Fruit fly (Drosophila melanogaster) whole organism, wandering third instar larva: ENCODE results near the gene Wnt10.
A peak's percentile ranks its signal among the peaks of the same experiment; 100 is the strongest.

Experiments
- CG32264 ChIP-seq: fragments of 200-800 bp; sonication (Bioruptor generic); optimal IDR thresholded peaks from 2 replicates; lab custom pipeline; 2016; ENCODE audit warnings: missing biosample characterization, missing genetic modification characterization
- CG9705 ChIP-seq: fragments of 200-800 bp; sonication (Bioruptor generic); optimal IDR thresholded peaks from 2 replicates; lab custom pipeline; 2018; ENCODE audit warnings: missing biosample characterization, mild to moderate bottlenecking, missing genetic modification characterization
- Hr78 ChIP-seq: fragments of >200 bp; optimal IDR thresholded peaks from 2 replicates; lab custom pipeline; 2017; ENCODE audit warnings: missing biosample characterization, missing genetic modification characterization
- Hr83 ChIP-seq: fragments of 200-300 bp; sonication (Bioruptor generic); optimal IDR thresholded peaks from 2 replicates; lab custom pipeline; 2016; ENCODE audit warnings: missing biosample characterization, mild to moderate bottlenecking, missing genetic modification characterization, moderate library complexity; ENCODE audit not compliant: poor library complexity, severe bottlenecking
- Myc ChIP-seq: fragments of >200 bp; optimal IDR thresholded peaks from 2 replicates; lab custom pipeline; 2017
- OdsH ChIP-seq: fragments of 200-800 bp; sonication (Bioruptor generic); optimal IDR thresholded peaks from 2 replicates; lab custom pipeline; 2016; ENCODE audit warnings: missing biosample characterization, mild to moderate bottlenecking, missing genetic modification characterization
- ey ChIP-seq: fragments of 200-800 bp; sonication (Bioruptor generic); optimal IDR thresholded peaks from 2 replicates; lab custom pipeline; 2016; ENCODE audit warnings: missing biosample characterization, missing genetic modification characterization
- h ChIP-seq: fragments of 200-800 bp; sonication (Bioruptor generic); optimal IDR thresholded peaks from 3 replicates; lab custom pipeline; 2016; ENCODE audit warnings: missing biosample characterization, mild to moderate bottlenecking, missing genetic modification characterization
- psq ChIP-seq: fragments of 200-800 bp; sonication (Bioruptor generic); optimal IDR thresholded peaks from 3 replicates; lab custom pipeline; 2017; ENCODE audit warnings: missing biosample characterization, mild to moderate bottlenecking, missing genetic modification characterization, moderate library complexity
- sv ChIP-seq: fragments of 200-800 bp; sonication (Bioruptor generic); optimal IDR thresholded peaks from 3 replicates; lab custom pipeline; 2016; ENCODE audit warnings: missing biosample characterization, missing genetic modification characterization
- usp ChIP-seq: fragments of >200 bp; optimal IDR thresholded peaks from 2 replicates; lab custom pipeline; 2017; ENCODE audit warnings: missing biosample characterization, missing genetic modification characterization

DNA sequence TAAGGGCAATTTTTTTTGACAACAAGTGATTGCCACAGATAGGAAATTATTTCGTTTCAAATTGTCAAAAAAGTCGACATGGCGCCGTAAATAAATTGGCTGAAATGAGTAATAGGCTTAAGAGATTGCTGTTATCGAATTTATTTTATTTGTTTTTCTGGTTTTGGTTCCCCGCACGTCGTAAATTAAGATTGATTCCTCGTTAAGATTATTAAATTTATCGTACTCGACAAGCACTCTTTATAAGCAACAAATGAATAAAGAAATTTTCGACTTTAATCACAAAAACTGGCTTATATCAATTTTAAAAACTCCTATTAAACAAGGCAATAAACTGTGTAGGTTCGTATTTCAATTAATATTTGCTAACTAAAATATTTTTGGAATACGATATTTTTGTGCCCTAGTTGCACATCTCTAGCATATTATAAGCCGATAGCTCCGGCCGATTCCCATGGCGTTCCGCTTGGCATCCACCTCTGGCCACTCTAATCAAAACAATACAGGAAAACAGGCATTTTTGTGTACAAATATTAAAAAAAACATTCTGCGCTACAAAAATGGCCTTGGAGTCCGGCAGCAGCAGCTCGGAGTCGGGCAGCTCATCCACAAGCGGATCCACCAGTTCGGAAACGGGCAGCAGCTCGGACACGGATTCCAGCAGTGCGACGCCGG lies 48.9 kb downstream of the Wnt10 start, which contains the start of gene chm:
- TF ChIP-seq CG32264 (GFP tag; lab: Kevin White, UChicago) (no peak), sv (GFP tag; lab: Kevin White, UChicago) (no peak), psq (GFP tag; lab: Kevin White, UChicago) (no peak), h (GFP tag; lab: Kevin White, UChicago) (peak; percentile 41), CG9705 (GFP tag; lab: Kevin White, UChicago) (no peak), ey (peak; percentile 51), Myc (lab: Kevin White, UChicago) (no peak), Hr78 (GFP tag; lab: Kevin White, UChicago) (no peak), usp (GFP tag; lab: Kevin White, UChicago) (no peak), OdsH (GFP tag; lab: Kevin White, UChicago) (no peak), Hr83 (GFP tag; lab: Kevin White, UChicago) (peak; percentile 80)
